Worm (Caenorhabditis elegans): Measurements from ENCODE around the gene srlf-2.

srlf-2 gene

DNA sequence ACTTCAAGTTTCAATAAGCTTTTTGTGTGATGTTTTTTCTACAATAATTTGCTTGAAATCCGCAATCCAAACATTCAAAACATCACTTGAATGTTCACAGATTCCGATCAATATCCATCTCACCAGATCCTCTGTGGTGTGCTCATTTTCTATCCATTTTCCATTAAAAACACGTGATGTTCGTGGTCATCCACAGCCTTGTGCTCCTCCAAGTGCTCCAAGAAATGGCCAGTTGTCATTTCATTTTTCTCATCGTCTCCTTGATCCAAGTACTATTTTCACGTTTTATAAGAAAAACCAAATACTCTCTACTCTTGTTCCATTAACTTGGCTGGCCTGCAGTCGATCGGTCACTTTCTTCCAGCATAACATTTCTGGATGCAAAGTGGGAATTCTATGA, 13.8 kb upstream of the srlf-2 start:
- no peak for TF ChIP-seq unc-62 (GFP tag; optimal IDR thresholded peaks at IDR 0.05)

DNA sequence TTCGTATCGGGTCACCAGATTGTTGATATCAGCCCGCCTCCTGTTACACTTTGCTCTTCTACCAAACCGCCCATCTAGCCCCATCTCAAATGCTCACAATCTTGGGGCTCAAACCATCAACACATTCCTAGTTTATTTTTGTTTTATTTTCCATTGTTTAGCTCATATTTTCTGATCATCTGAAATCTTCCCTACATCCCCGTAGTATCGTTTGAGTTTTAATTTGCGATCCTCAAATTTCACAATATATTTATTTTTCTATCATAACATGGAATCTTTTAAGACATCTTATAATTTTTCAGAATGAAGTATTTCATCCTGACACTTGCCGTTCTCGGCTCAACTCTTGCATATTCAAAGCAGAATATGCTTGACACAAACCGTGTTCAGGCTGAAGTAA, 13.1 kb upstream of the srlf-2 start, which contains the start of gene spp-10:
Gene spp-10 (plus strand): TSS at position 301 of the 400 bp plus-strand sequence.
- no peak for TF ChIP-seq unc-62 (GFP tag; optimal IDR thresholded peaks at IDR 0.05)

DNA sequence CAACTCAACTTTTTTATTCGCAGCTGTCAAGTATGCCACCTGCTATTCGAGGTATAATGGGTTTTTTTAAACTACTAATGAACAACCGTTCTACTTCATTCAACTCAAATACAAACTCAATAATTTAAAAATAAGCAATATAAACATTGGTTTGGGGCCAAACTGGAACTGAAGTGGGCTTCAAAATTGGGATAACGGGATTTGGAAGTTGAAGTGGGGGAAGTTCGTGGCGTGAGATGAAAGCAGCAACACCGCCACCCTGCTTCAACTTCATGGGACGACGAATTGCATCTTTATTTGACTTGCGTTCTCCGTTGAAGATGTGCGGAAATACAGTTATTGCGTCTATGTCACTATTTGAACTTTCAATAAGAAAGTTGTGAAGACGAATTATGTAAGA, 11.5 kb upstream of the srlf-2 start:
- no peak for TF ChIP-seq unc-62 (GFP tag; optimal IDR thresholded peaks at IDR 0.05)

DNA sequence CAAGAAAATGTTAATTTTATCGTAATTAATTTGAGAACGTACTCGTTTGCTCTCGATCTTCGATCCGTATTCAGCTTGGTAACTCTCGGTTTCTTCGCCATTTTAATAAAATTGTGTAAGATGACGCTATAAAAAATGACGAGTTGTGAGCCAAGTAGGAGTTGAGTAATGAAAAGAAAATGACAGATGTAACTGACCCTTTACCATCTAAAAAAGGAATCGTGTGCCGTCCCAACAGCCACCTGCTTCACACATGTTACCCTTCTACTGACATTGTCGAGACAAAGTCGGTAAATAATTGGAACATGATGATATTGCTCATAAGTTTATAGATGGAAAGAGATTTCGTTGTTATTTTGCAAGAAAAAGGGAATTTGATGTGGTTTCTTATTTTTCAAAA, 10.7 kb upstream of the srlf-2 start, which contains the start of gene hlh-12:
Gene hlh-12 (minus strand): TSS at position 101 of the 400 bp plus-strand sequence.
- no peak for TF ChIP-seq unc-62 (GFP tag; optimal IDR thresholded peaks at IDR 0.05)

DNA sequence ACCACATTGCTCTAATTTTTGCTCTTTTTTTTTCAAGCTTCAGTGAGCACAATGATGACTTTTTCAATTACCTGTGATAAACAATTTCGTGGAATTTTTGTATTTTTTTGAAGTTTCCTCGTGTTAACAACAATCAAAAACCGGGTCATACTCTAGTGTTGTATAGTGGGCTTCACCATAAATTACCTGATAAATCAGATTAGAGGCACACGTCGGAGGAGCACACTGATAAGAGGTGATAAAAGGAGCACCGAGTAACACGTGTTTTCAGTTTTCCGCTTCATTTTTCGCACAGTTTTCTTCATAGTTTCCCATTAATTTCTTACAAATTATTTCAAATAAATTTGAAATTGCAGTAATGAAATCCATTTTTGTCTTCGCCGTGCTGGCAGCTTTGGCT, 8.7 kb upstream of the srlf-2 start, which contains the start of gene spp-8:
Gene spp-8 (plus strand): TSS at position 357 of the 400 bp plus-strand sequence.
- TF ChIP-seq unc-62 (GFP tag; optimal IDR thresholded peaks at IDR 0.05), result no peak

DNA sequence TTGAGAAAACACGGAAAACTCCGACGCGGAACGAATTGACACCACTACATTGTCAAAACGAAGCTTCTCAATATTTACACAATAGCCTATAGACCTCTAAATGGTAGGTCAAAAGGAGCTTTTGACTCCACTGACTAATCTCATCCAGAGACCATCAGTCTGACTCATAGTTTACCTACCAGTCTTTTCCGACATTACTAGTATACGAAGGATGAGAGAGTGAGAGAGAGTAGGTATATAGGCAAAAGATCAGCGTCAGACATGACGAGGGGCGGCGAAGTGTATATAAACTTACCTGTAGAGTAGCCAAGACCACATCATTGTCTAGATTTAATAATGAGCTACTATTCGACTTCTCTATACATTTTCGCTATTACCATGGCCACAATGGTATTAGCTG, 2.8 kb upstream of the srlf-2 start, which contains the start of gene srlf-3:
Gene srlf-3 (plus strand): TSS at position 301 of the 400 bp plus-strand sequence.
- TF ChIP-seq unc-62 (GFP tag; optimal IDR thresholded peaks at IDR 0.05), result no peak

DNA sequence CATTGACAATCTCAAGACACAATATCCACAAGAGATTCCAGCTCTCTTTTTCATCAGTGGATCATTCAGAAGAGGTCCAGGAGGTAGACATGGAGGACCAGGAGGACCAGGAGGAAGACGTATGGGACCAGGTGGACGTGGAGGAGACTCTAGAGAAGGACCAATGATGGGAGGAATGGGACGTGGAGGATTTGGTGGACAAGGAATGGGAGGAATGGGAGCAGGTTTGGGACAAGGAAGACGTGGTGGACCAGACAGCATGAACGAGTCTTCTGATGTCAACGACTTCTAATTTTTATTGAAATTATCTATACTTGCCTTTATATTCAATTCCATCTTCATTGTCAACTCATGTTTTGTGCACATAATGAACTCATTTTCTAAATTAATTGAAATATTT, 2.0 kb upstream of the srlf-2 start:
- TF ChIP-seq unc-62 (GFP tag; optimal IDR thresholded peaks at IDR 0.05), result no peak

DNA sequence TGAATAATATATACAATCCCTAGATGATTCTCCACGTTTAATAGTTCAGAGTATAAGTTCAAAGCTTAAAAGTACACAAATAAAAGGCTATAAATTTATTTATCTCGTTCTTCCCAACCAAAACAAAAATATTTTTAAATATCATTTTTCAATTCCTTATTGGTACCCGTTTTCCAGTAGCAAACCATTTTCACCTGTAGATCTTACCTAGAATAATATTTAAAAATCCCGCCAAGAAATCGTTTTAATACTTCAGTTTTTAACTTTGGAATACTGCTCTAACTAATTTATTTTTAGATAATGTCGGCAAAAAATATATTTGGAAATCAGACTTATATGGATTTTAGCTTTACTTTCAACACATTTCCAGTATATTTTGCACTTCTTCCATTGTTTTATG, 2.2 kb downstream of the srlf-2 start, which contains the start of gene sru-7:
Gene sru-7 (plus strand): TSS at position 301 of the 400 bp plus-strand sequence.
- no peak for TF ChIP-seq unc-62 (GFP tag; optimal IDR thresholded peaks at IDR 0.05)

DNA sequence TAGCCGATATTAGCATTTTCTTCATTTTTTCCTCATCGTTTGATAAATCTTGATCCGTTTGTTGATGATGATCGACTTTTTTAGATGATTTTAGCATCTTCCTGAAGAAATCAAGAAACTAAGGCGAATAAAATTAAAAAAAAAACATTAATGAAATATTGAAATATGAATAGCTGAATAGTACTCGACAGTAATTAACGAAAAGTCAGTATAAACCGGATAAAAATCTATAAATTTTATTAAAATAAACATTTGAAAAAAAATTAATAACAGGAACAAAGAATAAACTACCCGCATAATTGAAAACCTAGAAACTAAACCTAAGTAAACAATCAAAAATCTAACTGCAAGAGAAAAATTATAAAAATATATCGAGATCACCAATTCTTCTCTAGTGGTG, 6.2 kb downstream of the srlf-2 start, which contains the start of gene C28C12.12:
Gene C28C12.12 (minus strand): TSS at position 101 of the 400 bp plus-strand sequence.
- no peak for TF ChIP-seq unc-62 (GFP tag; optimal IDR thresholded peaks at IDR 0.05)

DNA sequence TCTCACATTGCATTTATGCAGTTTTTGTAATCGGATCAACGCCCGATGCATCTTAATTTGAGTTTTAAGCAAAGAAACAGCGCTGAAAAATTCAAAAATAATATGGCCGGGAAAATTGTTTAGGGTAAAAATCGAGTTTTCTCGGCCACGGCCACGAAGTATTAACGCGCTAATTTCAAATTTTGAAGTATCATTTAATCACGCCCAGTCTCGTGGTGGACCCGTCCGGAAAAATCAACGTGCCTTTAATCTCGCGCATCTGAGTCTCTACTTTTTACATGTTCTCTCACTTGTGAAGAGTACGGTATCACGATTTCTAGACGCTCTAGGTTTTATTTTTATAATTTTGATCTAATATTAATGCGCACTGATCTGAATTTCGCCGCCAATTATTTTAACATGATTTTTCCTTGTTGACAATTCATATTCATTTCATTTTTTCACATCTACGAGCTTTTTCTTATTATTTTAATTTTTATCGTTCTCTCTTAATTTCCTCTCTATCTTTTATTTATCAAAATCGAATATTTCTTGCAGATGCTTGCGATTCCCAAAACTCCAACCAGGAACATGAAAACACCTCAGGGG, 8.9 kb downstream of the srlf-2 start, which contains the start of the genes acdh-13 and mesp-1:
Gene acdh-13 (minus strand): TSS at position 51 of the 588 bp plus-strand sequence.
Gene mesp-1 (plus strand): TSS at position 538 of the 588 bp plus-strand sequence.
- no peak for TF ChIP-seq unc-62 (GFP tag; optimal IDR thresholded peaks at IDR 0.05)

DNA sequence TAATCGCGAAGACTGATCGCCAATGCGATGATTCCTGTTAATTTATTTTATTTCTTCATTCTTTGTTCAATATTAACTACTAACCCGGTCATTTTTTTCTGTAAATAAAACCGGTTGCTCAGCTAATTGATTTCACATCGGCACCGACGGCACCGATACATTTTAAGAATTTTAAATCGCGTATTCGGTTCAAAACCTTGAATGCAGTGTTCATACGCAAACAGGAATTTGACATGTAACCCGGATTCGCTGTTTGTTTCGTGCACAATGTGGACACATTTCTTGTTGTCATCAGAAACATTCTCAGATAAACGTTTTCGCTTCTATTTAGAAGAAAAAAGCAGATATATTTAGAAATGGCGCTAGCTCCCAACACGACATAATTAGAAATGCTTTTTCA, 9.9 kb downstream of the srlf-2 start:
- TF ChIP-seq unc-62 (GFP tag; optimal IDR thresholded peaks at IDR 0.05), result no peak

DNA sequence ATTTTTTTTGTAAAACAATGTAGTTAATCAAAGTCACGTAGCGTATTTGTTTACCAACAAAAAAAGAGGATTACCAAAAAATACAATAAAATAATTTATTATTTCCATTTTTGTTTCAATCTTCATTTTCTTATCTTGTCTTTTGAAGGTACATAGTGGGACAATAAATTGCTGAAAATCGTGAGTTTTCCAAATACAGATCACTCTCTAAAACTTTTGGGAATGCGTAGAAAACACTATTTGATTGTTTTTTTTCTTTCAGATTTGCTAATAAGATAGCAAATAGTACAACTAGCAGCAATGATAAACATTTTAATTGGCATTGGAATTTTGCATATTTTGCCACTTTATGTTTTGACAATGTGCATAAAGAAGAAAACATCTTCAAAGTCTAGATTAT, 11.4 kb downstream of the srlf-2 start, which contains the start of gene C28C12.1:
Gene C28C12.1 (plus strand): TSS at position 301 of the 400 bp plus-strand sequence.
- no peak for TF ChIP-seq unc-62 (GFP tag; optimal IDR thresholded peaks at IDR 0.05)

DNA sequence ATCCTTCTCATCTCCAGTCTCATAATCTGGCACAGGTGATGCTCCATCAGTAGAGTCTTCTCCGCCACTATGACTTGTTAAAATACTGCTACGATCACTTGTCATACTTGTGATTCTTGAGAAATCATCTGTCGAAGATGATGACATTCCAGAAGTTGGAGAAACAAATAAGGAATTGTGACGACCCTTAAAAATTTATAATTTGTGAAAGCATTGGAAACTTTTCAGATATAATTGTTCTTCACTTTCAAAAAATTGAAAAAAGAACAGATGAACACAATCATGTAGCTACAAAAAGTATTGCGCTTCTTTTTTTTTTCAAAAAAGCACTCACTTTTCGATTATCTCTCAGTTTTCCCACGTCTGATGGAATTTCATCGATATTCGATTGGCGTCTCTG, 16.0 kb downstream of the srlf-2 start:
- no peak for TF ChIP-seq unc-62 (GFP tag; optimal IDR thresholded peaks at IDR 0.05)

DNA sequence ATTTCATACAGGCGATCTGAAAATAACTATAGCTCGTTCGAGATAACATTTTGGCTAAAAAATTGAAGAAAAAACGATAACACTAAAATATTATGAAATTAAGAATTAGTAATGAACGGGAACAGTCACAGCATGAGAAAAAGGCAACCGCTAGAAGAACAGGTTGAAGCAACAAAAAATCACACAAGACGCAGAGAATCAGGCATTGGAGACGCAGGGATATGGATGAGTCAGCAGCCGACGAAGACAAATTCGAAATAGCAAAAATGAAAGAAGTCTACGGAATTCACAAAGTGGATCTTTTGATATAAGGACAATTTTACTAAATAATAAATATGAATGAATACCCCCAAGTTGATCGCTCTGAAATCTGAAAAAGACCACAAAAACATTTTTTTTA, 20.5 kb downstream of the srlf-2 start, which contains the start of gene tag-77:
Gene tag-77 (minus strand): TSS at position 15 of the 400 bp plus-strand sequence.
- no peak for TF ChIP-seq unc-62 (GFP tag; optimal IDR thresholded peaks at IDR 0.05)

DNA sequence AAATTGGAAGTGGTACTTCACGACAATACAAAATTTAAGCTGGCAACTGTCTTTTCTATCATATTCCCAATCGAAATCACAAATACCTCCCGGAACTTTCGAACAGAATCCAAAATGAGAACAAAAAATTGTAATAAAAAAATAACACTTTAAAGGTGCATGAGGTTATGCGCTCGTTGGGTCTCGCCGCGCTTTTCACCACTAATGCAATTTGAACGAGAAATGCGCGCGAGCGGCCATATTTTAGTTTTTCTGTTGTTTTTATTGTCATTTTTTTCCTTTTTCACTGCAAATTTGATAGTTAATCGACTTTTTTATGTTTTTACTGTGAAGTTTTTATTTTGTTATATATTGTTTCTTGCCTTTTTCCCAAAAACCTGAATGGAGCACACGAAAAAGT, 21.0 kb downstream of the srlf-2 start, which contains the start of gene mes-6:
Gene mes-6 (plus strand): TSS at position 229 of the 400 bp plus-strand sequence.
- TF ChIP-seq unc-62 (GFP tag; optimal IDR thresholded peaks at IDR 0.05), result no peak

DNA sequence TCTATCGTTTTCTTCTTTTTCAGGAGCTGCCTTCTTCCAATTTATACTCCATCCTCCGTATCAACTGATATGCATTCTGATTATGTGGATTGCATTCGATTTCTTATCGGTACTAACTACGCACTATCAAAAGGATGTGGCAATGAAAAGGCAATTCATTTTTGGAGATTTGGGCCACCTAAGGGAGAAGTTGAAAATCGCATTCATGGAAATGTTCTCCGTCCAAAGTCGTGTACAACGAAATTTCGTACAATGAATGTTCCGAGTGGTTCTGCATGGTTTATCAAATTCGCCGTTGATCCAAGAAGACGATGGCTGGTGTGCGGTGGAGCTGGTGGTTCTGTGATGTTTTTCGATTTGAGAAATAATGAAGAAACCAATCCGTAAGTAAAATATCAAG, 22.7 kb downstream of the srlf-2 start, which contains the start of gene C09G4.4:
Gene C09G4.4 (plus strand): TSS at position 301 of the 400 bp plus-strand sequence.
- no peak for TF ChIP-seq unc-62 (GFP tag; optimal IDR thresholded peaks at IDR 0.05)

DNA sequence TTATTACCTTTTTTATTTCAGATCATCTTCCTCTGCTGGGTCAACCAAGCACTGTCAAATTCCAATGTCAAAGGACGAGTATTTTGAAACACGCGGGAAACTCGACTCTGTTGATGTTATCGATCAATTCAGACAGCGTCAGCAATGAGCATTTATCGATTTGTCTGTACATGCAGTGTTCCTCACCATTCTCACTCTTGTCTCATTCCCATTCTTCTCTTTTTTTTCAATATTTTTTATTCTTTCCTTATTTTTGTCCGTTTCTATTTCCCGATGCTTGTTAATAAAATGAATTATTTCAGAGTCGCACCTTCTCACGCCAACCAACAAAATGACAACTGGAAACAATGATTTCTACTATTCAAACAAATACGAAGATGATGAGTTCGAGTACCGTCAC, 23.6 kb downstream of the srlf-2 start, which contains the start of gene cks-1:
Gene cks-1 (plus strand): TSS at position 301 of the 400 bp plus-strand sequence.
- TF ChIP-seq unc-62 (GFP tag; optimal IDR thresholded peaks at IDR 0.05), result no peak
